Worm (Caenorhabditis elegans): ENCODE data around the gene F59H6.15.

Gene F59H6.15

DNA sequence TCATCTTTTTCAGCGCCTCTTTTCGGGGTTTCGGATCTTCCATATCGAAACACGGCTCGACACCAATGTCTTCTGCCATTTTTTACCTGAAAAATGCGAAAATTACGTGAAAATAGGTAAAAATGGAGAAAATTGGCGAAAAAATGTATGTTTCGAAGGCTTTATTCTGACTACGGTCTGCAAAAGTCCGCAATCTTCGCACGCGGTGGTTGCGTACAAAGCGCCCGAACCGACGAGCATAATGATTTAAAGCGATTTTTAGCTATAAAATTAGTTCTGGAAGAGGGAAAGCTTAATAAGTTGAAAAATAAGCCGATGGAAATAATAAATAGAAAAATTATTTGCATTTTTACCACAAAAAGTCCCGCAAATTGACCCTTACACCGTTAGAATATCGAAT lies 46.2 kb downstream of the F59H6.15 start, which contains the start of gene F07E5.5 (continued):
- TF ChIP-seq attf-4 (tag; optimal IDR thresholded peaks at IDR 0.05) (no peak), nhr-10 (tag; optimal IDR thresholded peaks at IDR 0.05) (no peak), ctbp-1 (GFP tag; IDR thresholded peaks at IDR 0.05) (no peak), snpc-1.2 (GFP tag; IDR thresholded peaks at IDR 0.05) (no peak), nhr-102 (tag; optimal IDR thresholded peaks at IDR 0.05) (no peak), mxl-2 (GFP tag; conservative IDR thresholded peaks at IDR 0.05) (no peak), mep-1 (tag; optimal IDR thresholded peaks at IDR 0.05) (no peak), daf-8 (GFP tag; IDR thresholded peaks at IDR 0.05) (no peak), lin-38 (GFP tag; IDR thresholded peaks at IDR 0.05) (peak; percentile 69), aha-1 (tag) (no peak), lin-39 (tag; optimal IDR thresholded peaks at IDR 0.05) (no peak), R02D3.7 (tag; optimal IDR thresholded peaks at IDR 0.05) (no peak), arid-1 (GFP tag; conservative IDR thresholded peaks at IDR 0.05) (no peak), pqm-1 (tag; optimal IDR thresholded peaks at IDR 0.05) (no peak), set-16 (GFP tag; IDR thresholded peaks at IDR 0.05) (no peak), madf-5 (GFP tag; IDR thresholded peaks at IDR 0.05) (no peak), ZK337.2 (GFP tag; IDR thresholded peaks at IDR 0.05) (no peak), vab-7 (GFP tag; IDR thresholded peaks at IDR 0.05) (no peak), Y75B8A.6 (GFP tag; IDR thresholded peaks at IDR 0.05) (no peak), fos-1 (tag; optimal IDR thresholded peaks at IDR 0.05) (no peak), snpc-4 (tag; optimal IDR thresholded peaks at IDR 0.05) (no peak), fkh-10 (GFP tag; optimal IDR thresholded peaks at IDR 0.05) (peak; percentile 13), ztf-11 (tag; optimal IDR thresholded peaks at IDR 0.05) (no peak), nhr-77 (tag; optimal IDR thresholded peaks at IDR 0.05) (no peak), Y5F2A.4 (GFP tag; optimal IDR thresholded peaks at IDR 0.05) (no peak), dmd-8 (GFP tag; IDR thresholded peaks at IDR 0.05) (no peak), lin-29 (GFP tag; IDR thresholded peaks at IDR 0.05) (no peak), F10B5.3 (tag; optimal IDR thresholded peaks at IDR 0.05) (no peak), Y48G9A.11 (GFP tag; IDR thresholded peaks at IDR 0.05) (no peak), daf-19 (GFP tag; conservative IDR thresholded peaks at IDR 0.05) (no peak), F26F4.8 (GFP tag; conservative IDR thresholded peaks at IDR 0.05) (no peak), D1046.2 (GFP tag; IDR thresholded peaks at IDR 0.05) (no peak), aly-2 (tag; optimal IDR thresholded peaks at IDR 0.05) (no peak), ceh-82 (tag; optimal IDR thresholded peaks at IDR 0.05) (no peak), lir-3 (tag; optimal IDR thresholded peaks at IDR 0.05) (no peak), spr-1 (tag; optimal IDR thresholded peaks at IDR 0.05) (no peak), nhr-11 (tag; optimal IDR thresholded peaks at IDR 0.05) (peak; percentile 69), nhr-76 (tag; optimal IDR thresholded peaks at IDR 0.05) (no peak), dmd-6 (GFP tag; IDR thresholded peaks at IDR 0.05) (peak; percentile 24; the same call in 1 of the 2 replicates), hif-1 (tag; optimal IDR thresholded peaks at IDR 0.05) (no peak), php-3 (GFP tag; IDR thresholded peaks at IDR 0.05) (no peak), dve-1 (tag; optimal IDR thresholded peaks at IDR 0.05; ENCODE audit: insufficient read depth) (no peak), nhr-111 (GFP tag; optimal IDR thresholded peaks at IDR 0.05) (no peak), lsy-2 (tag; optimal IDR thresholded peaks at IDR 0.05) (peak; percentile 74 to 97), nhr-237 (tag; optimal IDR thresholded peaks at IDR 0.05) (no peak), ceh-62 (tag; optimal IDR thresholded peaks at IDR 0.05) (no peak), F44E2.7 (GFP tag; IDR thresholded peaks at IDR 0.05) (no peak), ama-1 (optimal IDR thresholded peaks at IDR 0.05) (no peak), F37D6.2 (tag; optimal IDR thresholded peaks at IDR 0.05) (no peak), T26A8.4 (GFP tag; IDR thresholded peaks at IDR 0.05) (no peak), dmd-9 (GFP tag; IDR thresholded peaks at IDR 0.05) (no peak), rbr-2 (tag; optimal IDR thresholded peaks at IDR 0.05) (no peak), Y105C5A.15 (GFP tag; IDR thresholded peaks at IDR 0.05) (no peak), jun-1 (tag; optimal IDR thresholded peaks at IDR 0.05) (no peak)
